Worm (Caenorhabditis elegans): ENCODE measurements around the gene B0353.1.

DNA sequence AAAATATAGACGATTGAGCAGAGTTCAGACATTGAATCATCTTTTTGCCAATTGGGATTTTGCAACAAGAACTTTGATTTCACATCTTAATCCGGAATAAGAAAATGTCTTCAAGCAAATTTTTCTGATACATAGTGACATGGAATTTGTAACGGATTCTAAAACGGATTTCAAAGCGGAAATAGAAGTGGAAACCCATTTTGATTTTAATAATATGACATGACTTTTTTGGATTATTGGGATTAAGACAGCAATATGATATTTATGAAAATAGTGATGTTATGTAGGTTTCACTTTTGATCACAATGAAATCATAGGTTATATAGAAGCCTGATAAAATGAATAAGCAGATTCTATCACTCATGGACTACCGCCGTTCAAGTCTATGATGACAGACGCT lies 23.6 kb upstream of the B0353.1 start:
- TF ChIP-seq Y53G8AR.9 (GFP tag; conservative IDR thresholded peaks at IDR 0.05) (no peak), T26A5.8 (tag; optimal IDR thresholded peaks at IDR 0.05) (no peak), unc-130 (GFP tag; optimal IDR thresholded peaks at IDR 0.05) (no peak)

Data from whole organism, young adult.